Worm (Caenorhabditis elegans) whole organism, L3 larva: ENCODE results near the gene K08D10.14.
"Not testable (repeated sequence)": the region's sequence is repeated elsewhere in the genome, so short reads cannot be mapped to it uniquely, and the experiment has no call there.

Source experiments
- ZK546.5 ChIP-seq: sonication (generic microtip); optimal IDR thresholded peaks from 2 replicates; lab custom pipeline; 2017; ENCODE audit warnings: missing biosample characterization, missing genetic modification characterization
- nfya-1 ChIP-seq: sonication (generic microtip); optimal IDR thresholded peaks from 2 replicates; lab custom pipeline; 2017; ENCODE audit warnings: missing genetic modification characterization, mild to moderate bottlenecking, missing compliant biosample characterization, antibody characterized with exemption, moderate library complexity; ENCODE audit not compliant: insufficient read depth
- nhr-11 ChIP-seq: fragments of 150-350 bp; optimal IDR thresholded peaks from 2 replicates; lab custom pipeline; 2014; ENCODE audit warnings: missing biosample characterization, missing genetic modification characterization
- nhr-77 ChIP-seq: fragments of 150-350 bp; optimal IDR thresholded peaks from 2 replicates; lab custom pipeline; 2014; ENCODE audit warnings: missing biosample characterization, missing genetic modification characterization

- not testable (repeated sequence) for TF ChIP-seq ZK546.5, nhr-11, nhr-77, nfya-1 (tag; lab: Kevin White, UChicago)
These were observed 31.4 kb downstream of the K08D10.14 start, which contains the start of gene K08D10.11 for ce11 chrIV:4186099-4186498.
